Worm (Caenorhabditis elegans) whole organism, L2 larva: ENCODE data around the gene Y40C5A.4.
"Not testable (repeated sequence)": the region's sequence is repeated elsewhere in the genome, so short reads cannot be mapped to it uniquely, and the experiment has no call there.

Source experiments
- F13H6.1 ChIP-seq: sonication (generic microtip); optimal IDR thresholded peaks from 2 replicates; lab custom pipeline; 2016; ENCODE audit warnings: missing genetic modification characterization, missing compliant biosample characterization
- R02D3.7 ChIP-seq: fragments of 150-350 bp; optimal IDR thresholded peaks from 2 replicates; lab custom pipeline; 2014; ENCODE audit warnings: missing biosample characterization, missing genetic modification characterization
- Y55F3AM.14 ChIP-seq: fragments of 200-800 bp; sonication (Bioruptor generic); optimal IDR thresholded peaks from 2 replicates; lab custom pipeline; 2018; ENCODE audit warnings: mild to moderate bottlenecking, missing genetic modification characterization, missing compliant biosample characterization
- ZK546.5 ChIP-seq: sonication (generic microtip); optimal IDR thresholded peaks from 2 replicates; lab custom pipeline; 2017; ENCODE audit warnings: missing biosample characterization, missing genetic modification characterization
- alr-1 ChIP-seq: fragments of 150-350 bp; optimal IDR thresholded peaks from 2 replicates; lab custom pipeline; 2014; ENCODE audit warnings: missing biosample characterization, missing genetic modification characterization
- aly-2 ChIP-seq: fragments of 150-350 bp; optimal IDR thresholded peaks from 2 replicates; lab custom pipeline; 2014; ENCODE audit warnings: missing biosample characterization, missing genetic modification characterization
- ama-1 ChIP-seq: fragments of 150-350 bp; optimal IDR thresholded peaks from 2 replicates; lab custom pipeline; 2018; ENCODE audit warnings: inconsistent platforms
- blmp-1 ChIP-seq: sonication (generic microtip); optimal IDR thresholded peaks from 2 replicates; lab custom pipeline; 2017; ENCODE audit warnings: missing genetic modification characterization, mild to moderate bottlenecking, missing compliant biosample characterization, antibody characterized with exemption, moderate library complexity; ENCODE audit not compliant: insufficient read depth
- ceh-16 ChIP-seq: fragments of 150-350 bp; optimal IDR thresholded peaks from 2 replicates; lab custom pipeline; 2014; ENCODE audit warnings: missing biosample characterization, missing genetic modification characterization
- ceh-82 ChIP-seq: fragments of 150-350 bp; optimal IDR thresholded peaks from 2 replicates; lab custom pipeline; 2014; ENCODE audit warnings: missing biosample characterization, missing genetic modification characterization
- dmd-4 ChIP-seq: sonication (generic microtip); optimal IDR thresholded peaks from 2 replicates; lab custom pipeline; 2017; ENCODE audit warnings: missing biosample characterization, missing genetic modification characterization
- elt-3 ChIP-seq: sonication (generic microtip); optimal IDR thresholded peaks from 2 replicates; lab custom pipeline; 2017; ENCODE audit warnings: missing biosample characterization, missing genetic modification characterization
- fos-1 ChIP-seq: fragments of 150-350 bp; optimal IDR thresholded peaks from 2 replicates; lab custom pipeline; 2014; ENCODE audit warnings: missing biosample characterization, missing genetic modification characterization
- lin-13 ChIP-seq: fragments of 150-350 bp; optimal IDR thresholded peaks from 2 replicates; lab custom pipeline; 2014; ENCODE audit warnings: missing biosample characterization, missing genetic modification reagents, missing genetic modification characterization
- lin-39 ChIP-seq: fragments of 150-350 bp; optimal IDR thresholded peaks from 2 replicates; lab custom pipeline; 2014; ENCODE audit warnings: missing biosample characterization, missing genetic modification reagents, missing genetic modification characterization
- lsy-2 ChIP-seq, 2 experiments: fragments of 150-350 bp in 1 of 2; sonication (generic microtip) in 1 of 2; optimal IDR thresholded peaks; 2 replicates each; lab custom pipeline; 2014 to 2017; ENCODE audit warnings: missing biosample characterization in 2 of 2, missing genetic modification characterization in 2 of 2
- mab-5 ChIP-seq: fragments of 150-350 bp; optimal IDR thresholded peaks from 2 replicates; lab custom pipeline; 2014; ENCODE audit warnings: missing biosample characterization, missing genetic modification characterization
- nhr-10 ChIP-seq: sonication (generic microtip); optimal IDR thresholded peaks from 2 replicates; lab custom pipeline; 2017; ENCODE audit warnings: missing biosample characterization, missing genetic modification characterization
- nhr-11 ChIP-seq: fragments of 150-350 bp; optimal IDR thresholded peaks from 2 replicates; lab custom pipeline; 2014; ENCODE audit warnings: missing biosample characterization, missing genetic modification characterization
- nhr-12 ChIP-seq: fragments of 150-350 bp; optimal IDR thresholded peaks from 2 replicates; lab custom pipeline; 2014; ENCODE audit warnings: missing biosample characterization, missing genetic modification characterization
- nhr-129 ChIP-seq: fragments of 150-350 bp; optimal IDR thresholded peaks from 2 replicates; lab custom pipeline; 2014; ENCODE audit warnings: missing biosample characterization, missing genetic modification characterization
- nhr-21 ChIP-seq: fragments of 150-350 bp; optimal IDR thresholded peaks from 2 replicates; lab custom pipeline; 2014; ENCODE audit warnings: missing biosample characterization, missing genetic modification characterization
- nhr-23 ChIP-seq: fragments of 150-350 bp; optimal IDR thresholded peaks from 2 replicates; lab custom pipeline; 2014; ENCODE audit warnings: missing biosample characterization, missing genetic modification reagents, missing genetic modification characterization
- nhr-237 ChIP-seq: fragments of 150-350 bp; optimal IDR thresholded peaks from 2 replicates; lab custom pipeline; 2014; ENCODE audit warnings: missing biosample characterization, missing genetic modification characterization
- nhr-6 ChIP-seq: fragments of 150-350 bp; optimal IDR thresholded peaks from 2 replicates; lab custom pipeline; 2014; ENCODE audit warnings: missing biosample characterization, missing genetic modification characterization
- sem-4 ChIP-seq: fragments of 150-350 bp; optimal IDR thresholded peaks from 2 replicates; lab custom pipeline; 2014; ENCODE audit warnings: missing biosample characterization, missing genetic modification reagents, missing genetic modification characterization
- skn-1 ChIP-seq: sonication (generic microtip); optimal IDR thresholded peaks from 2 replicates; lab custom pipeline; 2017; ENCODE audit warnings: missing biosample characterization, missing genetic modification characterization
- sma-3 ChIP-seq: sonication (generic microtip); optimal IDR thresholded peaks from 2 replicates; lab custom pipeline; 2016; ENCODE audit warnings: missing genetic modification reagents, missing genetic modification characterization, missing compliant biosample characterization
- sma-9 ChIP-seq, 2 experiments: fragments of 150-350 bp in 1 of 2; sonication (generic microtip) in 1 of 2; optimal IDR thresholded peaks; 2 replicates each; lab custom pipeline; 2014 to 2016; ENCODE audit warnings: missing genetic modification characterization in 2 of 2, mild to moderate bottlenecking in 1 of 2, missing biosample characterization in 1 of 2, missing compliant biosample characterization in 1 of 2, missing genetic modification reagents in 1 of 2, moderate library complexity in 1 of 2
- snpc-4 ChIP-seq: fragments of 150-350 bp; optimal IDR thresholded peaks from 2 replicates; lab custom pipeline; 2014; ENCODE audit warnings: missing biosample characterization, missing genetic modification characterization
- unc-55 ChIP-seq: fragments of 150-350 bp; sonication (generic microtip); optimal IDR thresholded peaks from 3 replicates; lab custom pipeline; 2014; ENCODE audit warnings: missing biosample characterization, missing genetic modification reagents, missing genetic modification characterization
- ztf-11 ChIP-seq: sonication (generic microtip); optimal IDR thresholded peaks from 2 replicates; lab custom pipeline; 2017; ENCODE audit warnings: missing biosample characterization, missing genetic modification characterization
- ztf-4 ChIP-seq: fragments of 150-350 bp; optimal IDR thresholded peaks from 2 replicates; lab custom pipeline; 2014; ENCODE audit warnings: missing biosample characterization, missing genetic modification characterization

Y40C5A.4 gene

ce11 chrIV:7365011-7365410, at the start of gene Y40C5A.4:
TSS of gene Y40C5A.4 (minus strand) at chrIV:7365111.
- not testable (repeated sequence) for TF ChIP-seq sma-3 (GFP tag; lab: Kevin White, UChicago); mab-5 (tag; lab: Kevin White, UChicago); nhr-237

DNA sequence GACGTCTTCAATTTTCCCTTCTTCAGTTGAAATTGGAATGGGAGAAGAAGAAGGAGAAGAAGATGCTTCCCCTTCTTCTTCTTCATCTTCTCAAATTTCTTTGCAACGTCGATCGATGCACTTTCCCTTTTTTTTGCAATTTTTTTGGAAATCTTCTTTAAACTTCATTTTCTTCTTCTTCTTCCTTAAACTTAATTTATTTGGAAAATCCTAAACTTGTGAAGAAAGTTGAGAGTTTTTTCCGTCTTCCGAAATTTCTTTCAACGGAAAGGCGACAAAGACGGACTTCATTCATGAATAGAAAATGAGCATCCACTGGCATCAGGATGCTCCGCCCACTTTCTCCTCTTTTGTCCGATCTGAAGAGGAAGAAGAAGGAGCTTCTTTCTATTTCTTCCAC, 49.3 kb upstream of the Y40C5A.4 start:
- TF ChIP-seq nhr-23 (tag; lab: Kevin White, UChicago): no peak
- TF ChIP-seq unc-55 (GFP tag; lab: Kevin White, UChicago): peak; percentile 48
- TF ChIP-seq snpc-4 (tag; lab: Kevin White, UChicago): no peak

DNA sequence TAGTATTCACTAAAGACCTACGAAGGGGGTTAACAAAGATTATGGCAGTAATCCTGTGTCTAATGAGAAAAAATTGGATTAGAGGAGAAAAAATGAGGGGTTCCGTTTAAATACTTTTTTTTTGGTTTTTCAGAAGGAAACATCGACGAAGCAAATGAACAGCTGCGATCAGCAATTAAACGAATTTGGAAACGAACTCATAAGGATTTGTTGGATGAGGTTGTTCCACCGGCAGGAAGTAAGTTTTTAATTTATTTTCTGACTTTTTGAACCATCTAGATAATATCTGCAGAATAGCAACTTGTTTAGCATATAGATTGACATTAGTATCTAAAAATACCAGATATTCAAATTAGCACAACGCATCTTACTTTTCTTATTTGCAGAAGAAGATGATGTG, 48.7 kb upstream of the Y40C5A.4 start:
- TF ChIP-seq ceh-16 (tag; lab: Kevin White, UChicago): no peak
- TF ChIP-seq nhr-6 (tag; lab: Kevin White, UChicago): no peak

ce11 chrIV:7407301-7407700, 42.4 kb upstream of the Y40C5A.4 start:
- TF ChIP-seq unc-55 (GFP tag; lab: Kevin White, UChicago) (no peak), nhr-10 (tag; lab: Kevin White, UChicago) (no peak), nhr-21 (no peak), blmp-1 (no peak), aly-2 (no peak), F13H6.1 (tag; lab: Kevin White, UChicago) (no peak), skn-1 (no peak), fos-1 (tag; lab: Kevin White, UChicago) (no peak), lin-13 (GFP tag; lab: Kevin White, UChicago) (no peak), ama-1 (lab: Kevin White, UChicago) (no peak), ztf-11 (no peak), ztf-4 (tag; lab: Kevin White, UChicago) (no peak)

DNA sequence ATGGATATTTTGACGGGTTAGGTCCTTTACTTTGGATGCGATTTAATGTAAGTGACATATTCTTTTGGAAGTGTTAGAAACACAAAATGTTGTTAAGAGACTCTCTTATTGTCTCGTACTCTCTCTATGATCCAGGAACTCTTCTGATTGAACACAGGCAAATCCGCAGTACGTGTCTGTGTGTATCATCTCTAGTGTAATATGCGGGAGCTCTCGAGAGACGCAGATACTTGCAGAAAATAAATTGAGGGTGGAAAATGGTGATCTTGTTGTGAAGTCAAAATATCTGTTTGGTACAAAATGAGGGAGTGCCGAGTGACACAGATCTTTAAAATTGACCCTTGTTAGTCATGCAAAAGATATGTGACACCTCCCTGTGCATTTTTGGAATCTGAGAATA, 41.8 kb upstream of the Y40C5A.4 start:
- TF ChIP-seq ceh-82 (tag; lab: Kevin White, UChicago) (no peak), elt-3 (tag; lab: Kevin White, UChicago) (no peak), snpc-4 (tag; lab: Kevin White, UChicago) (no peak), skn-1 (no peak), nhr-10 (tag; lab: Kevin White, UChicago) (no peak)

DNA sequence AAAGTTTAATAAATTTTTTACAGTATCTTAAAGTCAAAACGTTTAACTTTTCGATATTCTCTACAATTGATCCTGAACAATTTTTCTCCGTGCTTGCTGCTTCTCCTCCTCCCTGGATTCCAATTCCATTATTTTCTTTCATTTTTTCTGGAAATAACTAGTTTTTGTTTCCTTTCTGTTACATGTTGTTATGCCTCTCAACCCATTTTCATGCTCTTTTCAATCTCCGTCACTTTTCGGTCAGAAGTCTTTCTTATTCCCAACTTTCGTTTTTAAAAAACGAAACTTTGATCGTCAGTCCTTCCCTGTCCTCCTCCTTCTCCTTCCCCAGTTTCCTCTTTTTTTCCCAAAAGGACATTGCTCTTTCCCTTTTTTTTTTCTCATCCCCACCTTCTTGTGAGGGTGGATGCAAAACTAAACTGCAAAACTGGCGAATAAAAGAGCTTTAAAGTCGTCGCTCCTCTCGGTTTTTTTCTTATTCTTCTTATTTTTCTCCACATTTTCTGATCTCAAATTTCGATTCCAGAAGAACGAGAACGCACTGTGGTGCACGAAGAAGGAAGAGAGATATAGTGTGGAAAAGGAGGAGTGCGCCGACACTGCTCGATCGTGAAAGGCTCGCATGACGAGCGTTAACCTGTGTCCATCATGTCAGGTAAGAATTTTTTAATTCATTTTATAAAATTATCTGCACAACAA, 40.2 kb upstream of the Y40C5A.4 start, which contains the start of the genes C48A7.16 and egl-19:
Gene C48A7.16 (plus strand): TSS at position 544 of the 699 bp plus-strand sequence.
Gene egl-19 (plus strand): TSS at position 649 of the 699 bp plus-strand sequence.
- TF ChIP-seq R02D3.7 (tag; lab: Kevin White, UChicago): no peak
- no peak for TF ChIP-seq dmd-4
- no peak for TF ChIP-seq Y55F3AM.14 (GFP tag; lab: Kevin White, UChicago)
- no peak for TF ChIP-seq ZK546.5 (tag; lab: Kevin White, UChicago)
- no peak for TF ChIP-seq blmp-1
- no peak for TF ChIP-seq snpc-4 (tag; lab: Kevin White, UChicago)
- no peak for TF ChIP-seq sma-9 (GFP tag; optimal IDR thresholded peaks at IDR 0.05; lab: Kevin White, UChicago)
- no peak for TF ChIP-seq sma-9 (tag; optimal IDR thresholded peaks at IDR 0.05; lab: Kevin White, UChicago)
- no peak for TF ChIP-seq elt-3 (tag; lab: Kevin White, UChicago)
- TF ChIP-seq nhr-11 (tag; lab: Kevin White, UChicago): no peak

ce11 chrIV:7403422-7403821, 38.5 kb upstream of the Y40C5A.4 start:
- no peak for TF ChIP-seq dmd-4
- TF ChIP-seq sem-4: no peak
- TF ChIP-seq nhr-12: no peak
- TF ChIP-seq lsy-2 (tag; optimal IDR thresholded peaks at IDR 0.05; lab: Kevin White, UChicago): no peak
- no peak for TF ChIP-seq nhr-129 (tag; lab: Kevin White, UChicago)
- TF ChIP-seq alr-1 (tag; lab: Kevin White, UChicago): no peak
- no peak for TF ChIP-seq lin-39 (tag; lab: Kevin White, UChicago)
- no peak for TF ChIP-seq ztf-11
- TF ChIP-seq aly-2: no peak
